Fruit fly (Drosophila melanogaster): ENCODE results near the gene CG3198.

DNA sequence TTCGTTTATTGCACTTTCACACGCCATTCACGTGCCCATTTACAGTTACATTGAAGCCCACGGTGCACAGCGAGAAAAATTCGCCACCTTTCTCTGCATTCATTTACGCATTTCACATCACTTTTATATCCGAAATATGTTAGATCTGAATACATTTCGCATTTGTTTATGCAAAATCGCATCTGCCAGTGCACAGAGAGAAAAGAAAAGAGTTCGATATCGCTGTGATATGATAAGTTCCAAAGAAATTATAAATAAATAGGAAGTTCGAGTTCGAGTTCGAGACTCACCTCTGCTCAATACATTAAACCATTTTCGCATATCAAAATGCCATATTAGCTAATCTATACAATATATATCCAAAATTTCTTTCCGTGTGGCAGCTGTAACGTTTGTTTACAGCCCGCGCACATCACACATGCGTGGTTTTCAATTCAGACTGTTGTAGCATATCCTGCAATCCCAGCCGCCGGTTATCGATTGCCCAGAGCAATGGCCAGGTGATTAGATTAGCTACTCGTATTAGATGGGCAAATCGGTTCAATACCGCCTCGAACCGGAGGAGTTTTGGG lies 17.7 kb downstream of the CG3198 start:
- peak; percentile 76 for TF ChIP-seq psq (GFP tag; optimal IDR thresholded peaks at IDR 0.05)
- TF ChIP-seq OdsH (GFP tag; optimal IDR thresholded peaks at IDR 0.05), result peak; percentile 80
- peak; percentile 73 for TF ChIP-seq CG32264 (GFP tag; optimal IDR thresholded peaks at IDR 0.05)
- peak; percentile 50 for TF ChIP-seq sage (GFP tag; optimal IDR thresholded peaks at IDR 0.05)
- no peak for TF ChIP-seq Abd-B (GFP tag; optimal IDR thresholded peaks at IDR 0.05)
- TF ChIP-seq pan (optimal IDR thresholded peaks at IDR 0.05), result no peak
- TF ChIP-seq lola (GFP tag; optimal IDR thresholded peaks at IDR 0.05), result no peak
- peak; percentile 86 for TF ChIP-seq br (GFP tag; optimal IDR thresholded peaks at IDR 0.05)
- TF ChIP-seq HLH106 (tag; optimal IDR thresholded peaks at IDR 0.05), result peak; percentile 86

Measured in whole organism, wandering third instar larva.